Worm (Caenorhabditis elegans): ENCODE measurements around the gene fbxb-85.

fbxb-85 gene

ce11 chrIII:10855398-10855880, 6.7 kb upstream of the fbxb-85 start, which contains the start of gene Y39A1C.1:
Gene Y39A1C.1 (plus strand): TSS chrIII:10855448.
- TF ChIP-seq unc-62 (GFP tag; optimal IDR thresholded peaks at IDR 0.05): no peak

DNA sequence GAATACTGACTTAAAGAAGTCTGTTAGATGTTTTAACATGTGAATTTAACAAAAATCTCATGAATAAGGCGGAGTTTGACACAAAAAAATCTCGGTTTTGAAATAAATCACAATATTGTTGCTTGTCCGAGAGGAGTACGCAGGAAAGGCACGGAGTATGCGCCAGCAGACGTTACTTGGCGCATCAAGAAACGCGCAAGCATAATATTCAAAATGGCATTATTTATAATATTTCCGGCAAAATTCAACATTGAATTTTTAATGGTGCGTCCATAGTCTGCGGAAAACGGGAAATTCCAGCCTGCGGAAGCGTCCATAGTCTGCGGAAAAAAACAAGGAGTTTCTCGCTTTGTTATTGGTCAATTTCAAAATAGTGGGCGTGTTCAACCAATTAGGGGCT, 3.9 kb downstream of the fbxb-85 start, which contains the start of gene pde-12:
Gene pde-12, minus strand, starts transcription at position 148 of the 400 bp plus-strand sequence.
- TF ChIP-seq unc-62 (GFP tag; optimal IDR thresholded peaks at IDR 0.05): no peak

DNA sequence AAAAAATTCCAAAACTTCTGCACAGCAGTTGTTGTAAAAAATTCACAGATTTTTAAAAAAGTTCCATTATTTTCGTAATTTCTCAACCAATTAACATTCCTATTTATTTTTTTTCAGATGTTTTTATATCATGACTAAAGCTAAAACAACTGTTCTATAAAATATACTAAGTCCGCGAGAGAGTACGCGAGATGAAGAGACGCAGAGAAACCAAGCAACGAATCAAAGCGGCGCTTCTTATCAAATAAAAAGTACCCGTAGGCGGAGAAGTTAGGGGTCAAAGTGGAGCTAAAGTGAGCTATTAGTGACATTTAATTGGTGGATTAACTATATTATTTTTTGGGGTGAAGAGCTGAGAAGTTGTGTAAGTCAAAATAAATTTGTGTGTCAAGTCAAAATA, 16.1 kb downstream of the fbxb-85 start, which contains the start of gene sbsp-1:
Gene sbsp-1, plus strand, starts transcription at position 301 of the 400 bp plus-strand sequence.
- no peak for TF ChIP-seq unc-62 (GFP tag; optimal IDR thresholded peaks at IDR 0.05)

DNA sequence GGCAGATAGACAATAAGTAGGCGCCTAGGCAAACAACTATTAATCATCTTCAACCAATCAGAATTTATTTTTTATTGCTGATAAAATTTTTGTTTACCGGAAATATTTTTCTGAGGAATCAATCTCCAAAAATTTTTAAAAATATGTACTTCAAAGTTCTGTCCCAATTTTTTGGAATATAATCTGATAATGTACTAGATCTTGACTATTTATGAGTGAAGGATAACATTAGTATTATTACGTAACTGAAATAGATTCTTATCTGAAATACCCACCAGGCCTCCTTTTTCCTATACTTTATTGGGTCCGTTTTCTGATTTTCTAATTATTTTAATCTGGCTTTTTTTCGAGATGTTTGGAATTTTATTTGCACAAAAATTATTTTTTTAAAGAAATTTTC, 17.3 kb downstream of the fbxb-85 start:
- TF ChIP-seq unc-62 (GFP tag; optimal IDR thresholded peaks at IDR 0.05): no peak

DNA sequence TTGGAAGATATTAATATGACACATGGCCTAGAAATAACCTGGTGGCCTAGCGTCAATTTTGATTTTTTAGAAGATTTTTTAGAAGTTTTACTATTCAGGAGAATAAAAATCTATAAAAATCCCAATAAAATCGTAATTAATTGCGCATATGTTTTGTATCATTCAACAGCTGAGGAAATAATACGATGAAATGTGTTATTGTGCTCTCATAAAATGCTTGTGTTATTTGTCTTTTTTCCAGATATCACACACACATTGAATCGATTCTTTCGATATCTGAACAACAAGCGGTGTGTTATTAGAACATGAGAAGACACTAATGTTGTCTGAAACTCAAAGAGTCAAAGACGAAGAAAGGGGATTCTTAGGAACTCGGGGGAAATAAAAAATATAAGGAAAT, 23.7 kb downstream of the fbxb-85 start:
- no peak for TF ChIP-seq unc-62 (GFP tag; optimal IDR thresholded peaks at IDR 0.05)

ce11 chrIII:10824206-10824605, 24.6 kb downstream of the fbxb-85 start:
- TF ChIP-seq unc-62 (GFP tag; optimal IDR thresholded peaks at IDR 0.05): no peak

DNA sequence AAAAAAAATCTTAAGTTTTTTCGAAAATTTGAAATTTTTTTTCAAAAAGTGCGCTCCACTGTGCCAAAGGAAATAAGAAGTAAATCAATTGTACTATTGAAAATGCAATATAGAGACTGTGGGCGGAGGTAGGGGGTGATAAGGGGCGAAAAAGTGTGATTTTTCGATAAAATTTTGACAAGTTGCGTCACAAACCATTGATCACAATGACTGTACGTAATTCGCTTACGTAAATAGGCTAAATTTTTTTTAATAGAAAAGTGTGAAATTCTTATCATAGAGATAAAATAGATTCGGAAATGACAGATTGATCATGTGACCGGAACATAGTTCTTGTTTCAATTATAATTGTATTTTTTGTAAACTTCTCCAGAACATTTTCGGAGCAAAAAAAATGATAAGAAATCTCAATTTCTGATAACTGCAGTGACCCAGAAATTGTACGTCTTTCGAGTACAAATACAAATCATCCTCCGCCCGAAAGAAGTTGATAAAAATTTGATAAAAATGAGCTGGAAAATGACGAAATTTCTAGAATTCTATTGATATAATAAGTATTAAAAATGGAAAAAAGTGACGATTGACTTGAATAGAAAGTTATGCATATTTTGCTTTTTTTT, 26.2 kb downstream of the fbxb-85 start:
- no peak for TF ChIP-seq unc-62 (GFP tag; optimal IDR thresholded peaks at IDR 0.05)

DNA sequence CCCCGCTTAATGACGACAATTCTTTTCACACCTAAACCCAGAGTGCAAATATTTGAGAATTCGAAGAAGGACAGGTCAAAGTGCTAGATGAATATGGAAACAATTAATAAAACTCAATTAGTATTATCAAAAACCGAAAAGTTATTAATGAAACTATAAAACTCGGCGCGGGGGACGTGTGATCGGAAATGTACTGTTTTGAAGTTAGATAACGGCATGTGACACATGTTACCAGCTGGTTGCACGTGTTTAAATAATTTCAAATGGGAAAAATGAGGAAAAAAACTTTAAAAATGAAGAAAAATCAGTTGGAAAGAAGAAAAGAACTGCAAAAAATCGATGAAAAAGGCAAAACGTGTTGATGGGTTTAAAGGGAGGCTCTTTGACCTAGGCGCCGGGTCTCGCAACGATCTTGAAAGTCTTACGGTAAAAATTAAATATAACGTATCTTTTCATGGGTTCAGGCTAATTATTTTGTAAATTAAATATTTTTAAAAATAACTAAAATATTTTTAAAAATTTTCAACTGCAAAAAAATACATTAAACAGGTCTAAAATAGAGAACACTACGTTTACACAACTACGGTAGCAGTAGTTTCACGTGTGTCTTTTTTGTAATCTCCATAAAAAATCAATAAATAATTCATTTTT, 28.0 kb downstream of the fbxb-85 start:
- no peak for TF ChIP-seq unc-62 (GFP tag; optimal IDR thresholded peaks at IDR 0.05)

- no peak for TF ChIP-seq unc-62 (GFP tag; optimal IDR thresholded peaks at IDR 0.05)
Observed at ce11 chrIII:10819778-10820177, 29.0 kb downstream of the fbxb-85 start.

DNA sequence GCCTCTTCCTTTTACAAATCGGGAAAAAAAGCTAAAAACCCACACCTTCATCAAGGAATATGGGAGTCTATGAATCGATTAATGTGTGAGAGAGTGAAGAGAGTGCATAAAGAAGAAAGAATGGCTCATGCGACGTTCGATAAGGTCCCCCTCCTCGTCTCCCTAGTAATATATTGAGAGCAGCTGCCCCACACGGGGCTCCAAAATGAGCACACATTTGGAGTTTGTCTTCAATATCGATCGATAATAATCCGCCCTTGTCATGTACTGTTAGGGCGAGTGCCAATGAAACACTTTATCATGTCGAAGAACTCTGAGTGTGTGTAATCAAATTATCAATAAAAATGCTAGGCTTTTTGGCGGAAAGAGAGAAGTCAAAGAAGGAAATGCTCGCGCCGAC, 29.5 kb downstream of the fbxb-85 start:
- TF ChIP-seq unc-62 (GFP tag; optimal IDR thresholded peaks at IDR 0.05): no peak

ce11 chrIII:10818364-10818763, 30.4 kb downstream of the fbxb-85 start:
- TF ChIP-seq unc-62 (GFP tag; optimal IDR thresholded peaks at IDR 0.05): no peak

DNA sequence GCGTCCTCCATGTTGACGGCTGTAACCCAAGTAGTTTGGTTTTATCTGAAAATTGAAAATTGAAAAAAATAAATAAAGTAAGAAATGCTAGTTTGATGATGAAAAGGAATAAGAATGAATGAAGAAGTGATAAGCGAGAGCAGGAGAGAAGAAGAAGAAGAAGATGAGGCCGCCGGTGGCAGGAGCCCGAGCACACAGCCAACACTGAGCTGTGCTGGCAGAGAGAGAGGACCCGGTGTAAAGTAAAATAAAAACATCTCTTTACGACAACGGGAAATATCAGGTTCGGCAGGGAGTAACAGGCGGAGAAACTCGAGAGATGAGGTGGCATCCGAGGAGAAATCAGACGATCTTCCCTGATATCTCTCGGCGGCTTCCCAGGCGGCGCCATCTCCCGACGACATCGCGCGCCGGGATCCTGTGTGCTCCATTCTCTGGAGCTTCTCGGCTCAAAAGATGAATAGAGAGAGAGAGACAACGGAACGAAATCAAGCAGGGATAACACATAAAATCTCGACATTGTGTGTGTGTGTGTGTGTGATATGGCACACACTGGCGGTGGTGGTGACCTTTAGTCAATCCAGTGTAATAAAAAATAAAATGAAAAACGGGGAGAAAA, 31.9 kb downstream of the fbxb-85 start, which contains the start of gene sca-1:
Gene sca-1, minus strand, starts transcription at position 51 of the 619 bp plus-strand sequence.
- TF ChIP-seq unc-62 (GFP tag; optimal IDR thresholded peaks at IDR 0.05): no peak

- no peak for TF ChIP-seq unc-62 (GFP tag; optimal IDR thresholded peaks at IDR 0.05)
Observed at ce11 chrIII:10816045-10816444, 32.7 kb downstream of the fbxb-85 start.

DNA sequence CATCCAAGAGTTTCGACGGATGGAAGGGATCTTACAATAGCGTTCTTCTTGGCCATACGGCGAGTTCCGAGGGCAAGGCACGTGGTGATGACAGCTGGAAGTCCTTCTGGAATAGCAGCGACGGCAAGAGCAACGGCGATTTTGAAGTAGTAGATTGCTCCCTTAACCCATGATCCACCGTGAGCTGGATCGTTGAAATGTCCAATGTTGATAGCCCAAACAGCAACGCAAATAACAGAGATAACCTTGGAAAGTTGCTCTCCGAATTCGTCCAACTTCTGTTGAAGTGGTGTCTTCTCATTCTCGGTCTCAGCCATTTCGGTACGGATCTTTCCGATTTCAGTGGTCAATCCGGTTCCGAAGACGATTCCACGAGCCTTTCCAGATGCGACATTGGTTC, 33.6 kb downstream of the fbxb-85 start:
- TF ChIP-seq unc-62 (GFP tag; optimal IDR thresholded peaks at IDR 0.05): no peak

ce11 chrIII:10813886-10814285, 34.9 kb downstream of the fbxb-85 start:
- no peak for TF ChIP-seq unc-62 (GFP tag; optimal IDR thresholded peaks at IDR 0.05)

- no peak for TF ChIP-seq unc-62 (GFP tag; optimal IDR thresholded peaks at IDR 0.05)
Observed at ce11 chrIII:10812798-10813295, 35.9 kb downstream of the fbxb-85 start.

Data from whole organism, dauer.